Fruit fly (Drosophila melanogaster): ENCODE results near the gene Ubr1.

Gene Ubr1

dm6 chrX:16940426-16941058 is 27.9 kb downstream of the Ubr1 start, which contains the start of gene wus (continued):
- TF ChIP-seq CG11456 (GFP tag; IDR thresholded peaks at IDR 0.05) (no peak), CG3407 (GFP tag; optimal IDR thresholded peaks at IDR 0.05) (no peak), CG18619 (GFP tag; optimal IDR thresholded peaks at IDR 0.05) (no peak), az2 (GFP tag; optimal IDR thresholded peaks at IDR 0.05) (no peak), sd (tag; optimal IDR thresholded peaks at IDR 0.05) (no peak), CG2129 (GFP tag; IDR thresholded peaks at IDR 0.05; ENCODE audit: partially characterized antibody) (no peak), tap (tag; optimal IDR thresholded peaks at IDR 0.05) (no peak), Oli (tag; optimal IDR thresholded peaks at IDR 0.05) (no peak), CG9215 (GFP tag; IDR thresholded peaks at IDR 0.05) (no peak), CG12769 (tag; optimal IDR thresholded peaks at IDR 0.05) (no peak), emc (GFP tag; optimal IDR thresholded peaks at IDR 0.05) (no peak), Hmr (GFP tag; optimal IDR thresholded peaks at IDR 0.05) (no peak), vvl (GFP tag; IDR thresholded peaks at IDR 0.05) (no peak), insv (GFP tag; optimal IDR thresholded peaks at IDR 0.05) (no peak), CG17802 (tag; optimal IDR thresholded peaks at IDR 0.05) (no peak), CG6765 (GFP tag; optimal IDR thresholded peaks at IDR 0.05) (no peak), HLH4C (GFP tag; IDR thresholded peaks at IDR 0.05; ENCODE audit: partially characterized antibody) (no peak), amos (GFP tag; IDR thresholded peaks at IDR 0.05; ENCODE audit: partially characterized antibody) (peak; percentile 28; the same call in 1 of the 2 replicates), C15 (GFP tag; IDR thresholded peaks at IDR 0.05) (no peak), CG15011 (GFP tag; optimal IDR thresholded peaks at IDR 0.05) (no peak), Sox100B (GFP tag; optimal IDR thresholded peaks at IDR 0.05) (no peak), row (GFP tag; IDR thresholded peaks at IDR 0.05) (no peak), kah (GFP tag; optimal IDR thresholded peaks at IDR 0.05) (no peak), mld (GFP tag; IDR thresholded peaks at IDR 0.05; ENCODE audit: partially characterized antibody) (no peak), Dip2 (GFP tag; IDR thresholded peaks at IDR 0.05) (no peak), CG13775 (GFP tag; optimal IDR thresholded peaks at IDR 0.05) (no peak), CG5953 (GFP tag; IDR thresholded peaks at IDR 0.05) (no peak), CG12155 (GFP tag; optimal IDR thresholded peaks at IDR 0.05) (no peak), CG31224 (GFP tag; IDR thresholded peaks at IDR 0.05) (no peak), CG3995 (GFP tag; optimal IDR thresholded peaks at IDR 0.05) (no peak), B-H2 (GFP tag; optimal IDR thresholded peaks at IDR 0.05) (no peak), CG11085 (GFP tag; IDR thresholded peaks at IDR 0.05) (no peak), CG1233 (GFP tag; optimal IDR thresholded peaks at IDR 0.05) (no peak), CG15514 (GFP tag; optimal IDR thresholded peaks at IDR 0.05) (peak; percentile 74), E2f2 (GFP tag; IDR thresholded peaks at IDR 0.05) (peak; percentile 70), pzg (GFP tag; optimal IDR thresholded peaks at IDR 0.05) (peak; percentile 41), Side (GFP tag; optimal IDR thresholded peaks at IDR 0.05) (no peak), CG16815 (GFP tag; optimal IDR thresholded peaks at IDR 0.05) (no peak), Mad (GFP tag; optimal IDR thresholded peaks at IDR 0.05) (no peak)

dm6 chrX:16936689-16937088 is 31.8 kb downstream of the Ubr1 start:
- TF ChIP-seq CG2116 (GFP tag; optimal IDR thresholded peaks at IDR 0.05) (peak; percentile 2), Ada2b (GFP tag; IDR thresholded peaks at IDR 0.05) (no peak), jing (GFP tag; optimal IDR thresholded peaks at IDR 0.05) (no peak), NC2α (GFP tag; optimal IDR thresholded peaks at IDR 0.05) (no peak), CG2199 (GFP tag; IDR thresholded peaks at IDR 0.05) (no peak), Atf-2 (GFP tag; optimal IDR thresholded peaks at IDR 0.05) (no peak), slou (GFP tag; optimal IDR thresholded peaks at IDR 0.05) (no peak), CG2875 (GFP tag; optimal IDR thresholded peaks at IDR 0.05) (no peak), CG14860 (GFP tag; IDR thresholded peaks at IDR 0.05; ENCODE audit: partially characterized antibody) (peak; percentile 58; the same call in 2 of the 3 replicates), Elba2 (GFP tag; optimal IDR thresholded peaks at IDR 0.05) (no peak), CG3995 (GFP tag; optimal IDR thresholded peaks at IDR 0.05) (no peak), Sry-δ (GFP tag; optimal IDR thresholded peaks at IDR 0.05) (peak; percentile 34), Adf1 (GFP tag; IDR thresholded peaks at IDR 0.05) (no peak), Scr (GFP tag; IDR thresholded peaks at IDR 0.05; ENCODE audit: partially characterized antibody) (peak; percentile 61), CG11093 (GFP tag; IDR thresholded peaks at IDR 0.05) (no peak)

Data from whole organism, embryonic.